Worm (Caenorhabditis elegans) whole organism, L3 larva: ENCODE data around the gene nhr-134.
A peak's percentile ranks its signal among the peaks of the same experiment; 100 is the strongest.

ENCODE experiments used
- aly-2 ChIP-seq: fragments of 150-350 bp; optimal IDR thresholded peaks from 2 replicates; lab custom pipeline; 2014; ENCODE audit warnings: missing biosample characterization, missing genetic modification characterization
- ceh-82 ChIP-seq: fragments of 150-350 bp; optimal IDR thresholded peaks from 2 replicates; lab custom pipeline; 2014; ENCODE audit warnings: missing biosample characterization, missing genetic modification characterization
- egl-27 ChIP-seq: sonication (generic microtip); optimal IDR thresholded peaks from 4 replicates; lab custom pipeline; 2017; ENCODE audit warnings: missing biosample characterization, missing genetic modification reagents, missing genetic modification characterization
- elt-3 ChIP-seq, 3 experiments: fragments of 150-350 bp in 1 of 3; sonication (generic microtip) in 2 of 3; optimal IDR thresholded peaks; 2 replicates in 2 of 3; 4 replicates in 1 of 3; lab custom pipeline; 2014 to 2017; ENCODE audit warnings: missing biosample characterization in 3 of 3, missing genetic modification characterization in 3 of 3
- fkh-10 ChIP-seq: sonication (generic microtip); optimal IDR thresholded peaks from 2 replicates; lab custom pipeline; 2017; ENCODE audit warnings: missing biosample characterization, missing genetic modification reagents, missing genetic modification characterization
- nhr-11 ChIP-seq: fragments of 150-350 bp; optimal IDR thresholded peaks from 2 replicates; lab custom pipeline; 2014; ENCODE audit warnings: missing biosample characterization, missing genetic modification characterization
- nhr-237 ChIP-seq: fragments of 150-350 bp; optimal IDR thresholded peaks from 2 replicates; lab custom pipeline; 2014; ENCODE audit warnings: missing biosample characterization, missing genetic modification characterization
- nhr-67 ChIP-seq: fragments of 150-350 bp; optimal IDR thresholded peaks from 2 replicates; lab custom pipeline; 2014; ENCODE audit warnings: missing biosample characterization, missing genetic modification characterization
- pqm-1 ChIP-seq: fragments of 150-350 bp; optimal IDR thresholded peaks from 2 replicates; lab custom pipeline; 2017; ENCODE audit warnings: missing biosample characterization, missing genetic modification characterization, inconsistent platforms
- snpc-4 ChIP-seq: fragments of 150-350 bp; optimal IDR thresholded peaks from 2 replicates; lab custom pipeline; 2014; ENCODE audit warnings: missing biosample characterization, missing genetic modification characterization
- ztf-11 ChIP-seq: fragments of 150-350 bp; optimal IDR thresholded peaks from 2 replicates; lab custom pipeline; 2014; ENCODE audit warnings: missing biosample characterization, missing genetic modification characterization
- ztf-4 ChIP-seq: fragments of 150-350 bp; optimal IDR thresholded peaks from 2 replicates; lab custom pipeline; 2014; ENCODE audit warnings: missing biosample characterization, missing genetic modification characterization

- no peak for TF ChIP-seq egl-27 (tag; lab: Kevin White, UChicago)
- TF ChIP-seq nhr-67 (tag; lab: Kevin White, UChicago) = no peak
- no peak for TF ChIP-seq aly-2 (tag; lab: Kevin White, UChicago)
- TF ChIP-seq snpc-4 (tag; lab: Kevin White, UChicago) = peak; percentile 17
- TF ChIP-seq nhr-237 (tag; lab: Kevin White, UChicago) = no peak
- TF ChIP-seq fkh-10 = no peak
- no peak for TF ChIP-seq ceh-82
- no peak for TF ChIP-seq pqm-1 (tag; lab: Kevin White, UChicago)
- TF ChIP-seq ztf-11 (tag; lab: Kevin White, UChicago) = no peak
- no peak for TF ChIP-seq ztf-4 (tag; lab: Kevin White, UChicago)
- no peak for TF ChIP-seq nhr-11 (tag; lab: Kevin White, UChicago)
- no peak for TF ChIP-seq elt-3 (tag; optimal IDR thresholded peaks at IDR 0.05; lab: Kevin White, UChicago)
These were observed 50.5 kb downstream of the nhr-134 start, which contains the start of gene nhr-228 for ce11 chrV:2281499-2281898.
